Worm (Caenorhabditis elegans) whole organism, L2 larva: ENCODE data around the gene F20D6.10.

Experiments used
- ceh-82 ChIP-seq: fragments of 150-350 bp; optimal IDR thresholded peaks from 2 replicates; lab custom pipeline; 2014; ENCODE audit warnings: missing biosample characterization, missing genetic modification characterization
- crh-2 ChIP-seq: sonication (generic microtip); optimal IDR thresholded peaks from 2 replicates; lab custom pipeline; 2017; ENCODE audit warnings: missing biosample characterization, missing genetic modification characterization
- nhr-237 ChIP-seq: fragments of 150-350 bp; optimal IDR thresholded peaks from 2 replicates; lab custom pipeline; 2014; ENCODE audit warnings: missing biosample characterization, missing genetic modification characterization

- TF ChIP-seq nhr-237 (tag; lab: Kevin White, UChicago) (no peak), crh-2 (tag; lab: Kevin White, UChicago) (no peak), ceh-82 (tag; lab: Kevin White, UChicago) (no peak)
These were observed 47.1 kb upstream of the F20D6.10 start, which contains the start of gene C16D9.4 for ce11 chrV:8242798-8243197.
